Worm (Caenorhabditis elegans): ENCODE measurements around the gene F58D2.4.

Gene F58D2.4

ce11 chrIV:13173359-13173758 is 15.5 kb downstream of the F58D2.4 start:
- no peak for TF ChIP-seq W03F9.2 (tag; optimal IDR thresholded peaks at IDR 0.05)

DNA sequence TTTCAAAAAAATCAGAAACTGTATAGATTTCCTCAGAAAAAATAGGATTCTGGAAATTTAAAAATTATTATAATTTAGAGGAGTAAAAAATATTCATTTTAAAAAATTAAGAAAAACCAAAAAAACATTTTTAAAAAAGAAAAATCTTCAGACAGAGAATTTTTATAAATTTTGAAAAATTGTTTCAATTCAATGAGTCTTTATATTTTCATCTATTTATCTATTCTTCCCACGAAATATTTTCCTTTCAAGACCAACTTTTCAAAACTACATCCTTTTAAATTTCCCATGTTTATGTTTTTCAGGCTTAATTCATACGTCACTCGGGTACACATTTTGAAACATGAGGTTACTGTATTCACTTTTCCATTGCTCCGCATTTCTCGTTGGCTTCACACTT is 18.6 kb downstream of the F58D2.4 start, which contains the start of gene nas-14:
nas-14 (plus strand) TSS at position 301 of the 400 bp plus-strand sequence.
- TF ChIP-seq dao-5 (tag; optimal IDR thresholded peaks at IDR 0.05) (no peak), W03F9.2 (tag; optimal IDR thresholded peaks at IDR 0.05) (no peak), him-1 (tag; optimal IDR thresholded peaks at IDR 0.05) (no peak)

ce11 chrIV:13167534-13167933 is 21.3 kb downstream of the F58D2.4 start:
- TF ChIP-seq dao-5 (tag; optimal IDR thresholded peaks at IDR 0.05) (no peak), him-1 (tag; optimal IDR thresholded peaks at IDR 0.05) (no peak), W03F9.2 (tag; optimal IDR thresholded peaks at IDR 0.05) (no peak)

DNA sequence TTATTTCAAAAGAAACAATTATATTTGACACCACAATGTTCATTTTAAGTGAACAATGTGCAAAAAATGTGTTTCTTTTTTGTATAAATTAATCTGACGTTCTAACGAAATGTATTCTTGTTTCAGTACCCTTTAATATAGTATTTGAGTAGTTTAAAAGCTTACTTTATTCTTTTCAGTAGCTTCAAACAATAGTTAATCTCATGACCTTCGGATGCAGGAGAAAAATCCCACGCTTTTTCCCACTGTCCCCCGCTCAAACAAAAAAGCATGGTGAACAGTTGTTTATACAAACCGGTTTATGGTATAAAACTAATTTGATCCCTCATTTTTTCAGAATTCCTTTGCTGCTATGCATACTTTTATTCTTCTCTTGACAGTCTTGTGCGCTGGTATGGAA is 23.7 kb downstream of the F58D2.4 start, which contains the start of gene scl-14:
scl-14 (plus strand) TSS at position 301 of the 400 bp plus-strand sequence.
- TF ChIP-seq dao-5 (tag; optimal IDR thresholded peaks at IDR 0.05) (no peak), W03F9.2 (tag; optimal IDR thresholded peaks at IDR 0.05) (no peak), him-1 (tag; optimal IDR thresholded peaks at IDR 0.05) (no peak)

- TF ChIP-seq W03F9.2 (tag; optimal IDR thresholded peaks at IDR 0.05) (no peak), him-1 (tag; optimal IDR thresholded peaks at IDR 0.05) (no peak)
Measured at ce11 chrIV:13154391-13155283, 34.2 kb downstream of the F58D2.4 start, which contains the start of the genes crld-1 and msh-5. Gene crld-1 (minus strand): TSS chrIV:13154441. Gene msh-5 (plus strand): TSS chrIV:13155233.

DNA sequence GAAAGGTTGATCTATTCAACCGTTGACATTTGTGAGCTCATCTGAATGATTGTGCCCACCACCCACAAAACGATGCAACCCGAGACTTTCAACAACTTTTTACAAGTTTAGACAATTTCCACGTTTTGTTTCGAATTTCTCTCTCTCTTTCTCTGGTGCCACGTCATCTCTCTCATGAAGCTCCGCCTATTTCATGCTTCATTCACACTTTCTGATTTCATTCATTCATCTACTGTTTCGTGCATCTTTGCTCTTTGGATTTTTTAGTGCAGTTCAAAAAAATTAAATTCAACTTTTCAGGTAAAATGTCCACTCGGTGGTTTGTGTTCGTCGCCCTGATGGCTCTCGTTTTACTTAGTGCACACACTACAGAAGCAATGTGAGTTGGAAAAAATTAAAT is 39.6 kb downstream of the F58D2.4 start, which contains the start of gene nlp-79:
nlp-79 (plus strand) TSS at position 301 of the 400 bp plus-strand sequence.
- TF ChIP-seq dao-5 (tag; optimal IDR thresholded peaks at IDR 0.05) (no peak), W03F9.2 (tag; optimal IDR thresholded peaks at IDR 0.05) (no peak), him-1 (tag; optimal IDR thresholded peaks at IDR 0.05) (no peak)

ce11 chrIV:13142254-13142653 is 46.6 kb downstream of the F58D2.4 start, which contains the start of gene spe-43:
Gene spe-43 (minus strand): TSS chrIV:13142354.
- TF ChIP-seq dao-5 (tag; optimal IDR thresholded peaks at IDR 0.05) (no peak), W03F9.2 (tag; optimal IDR thresholded peaks at IDR 0.05) (no peak), him-1 (tag; optimal IDR thresholded peaks at IDR 0.05) (no peak)

Measured in whole organism, L4/young adult.